Worm (Caenorhabditis elegans) whole organism, L4 larva: ENCODE measurements around the gene msp-81.
A peak's percentile ranks its signal among the peaks of the same experiment; 100 is the strongest.

ENCODE experiments used
- D1046.2 ChIP-seq: fragments of 200-800 bp; sonication (Bioruptor generic); IDR thresholded peaks from 2 replicates; pipeline ENCODE4 v1.3.6; 2022; ENCODE audit warnings: missing genetic modification characterization, missing compliant biosample characterization
- T26A8.4 ChIP-seq: fragments of 200-800 bp; sonication (Bioruptor generic); IDR thresholded peaks from 2 replicates; pipeline ENCODE4 v1.3.6; 2022; ENCODE audit warnings: missing genetic modification characterization, missing compliant biosample characterization
- ZK337.2 ChIP-seq: fragments of 200-800 bp; sonication (Bioruptor generic); IDR thresholded peaks from 2 replicates; pipeline ENCODE4 v1.3.6; 2022; ENCODE audit warnings: missing genetic modification reagents, missing genetic modification characterization, missing compliant biosample characterization
- aha-1 ChIP-seq: fragments of 150-350 bp; peaks from one replicate; lab custom pipeline; 2014; ENCODE audit warnings: missing biosample characterization, missing genetic modification characterization
- aly-2 ChIP-seq: sonication (generic microtip); optimal IDR thresholded peaks from 2 replicates; lab custom pipeline; 2018; ENCODE audit warnings: missing biosample characterization, missing genetic modification characterization
- ceh-82 ChIP-seq: sonication (generic microtip); optimal IDR thresholded peaks from 2 replicates; lab custom pipeline; 2017; ENCODE audit warnings: missing biosample characterization, missing genetic modification characterization
- ces-1 ChIP-seq: fragments of 150-350 bp; sonication (generic microtip); optimal IDR thresholded peaks from 4 replicates; lab custom pipeline; 2014; ENCODE audit warnings: missing biosample characterization, missing genetic modification reagents, missing genetic modification characterization
- ctbp-1 ChIP-seq: fragments of 200-800 bp; sonication (Bioruptor generic); IDR thresholded peaks from 2 replicates; pipeline ENCODE4 v1.3.6; 2022; ENCODE audit warnings: missing genetic modification reagents, missing genetic modification characterization, missing compliant biosample characterization
- daf-16 ChIP-seq, 3 experiments: sonication (generic microtip); optimal IDR thresholded peaks; 2 replicates each; lab custom pipeline; 2016 to 2017; ENCODE audit warnings: missing genetic modification characterization in 3 of 3, missing genetic modification reagents in 3 of 3, mild to moderate bottlenecking in 2 of 3, missing compliant biosample characterization in 2 of 3, missing biosample characterization in 1 of 3, moderate library complexity in 1 of 3
- dmd-6 ChIP-seq: fragments of 200-800 bp; sonication (Bioruptor generic); IDR thresholded peaks from 2 replicates; pipeline ENCODE4 v1.3.6; 2022; ENCODE audit warnings: missing genetic modification reagents, missing genetic modification characterization, missing compliant biosample characterization
- dmd-8 ChIP-seq: fragments of 200-800 bp; sonication (Bioruptor generic); IDR thresholded peaks from 2 replicates; pipeline ENCODE4 v1.3.6; 2022; ENCODE audit warnings: missing genetic modification characterization, missing compliant biosample characterization
- dpl-1 ChIP-seq: fragments of 150-350 bp; optimal IDR thresholded peaks from 2 replicates; lab custom pipeline; 2014; ENCODE audit warnings: missing biosample characterization, missing genetic modification reagents, missing genetic modification characterization
- duxl-1 ChIP-seq: sonication (generic microtip); optimal IDR thresholded peaks from 2 replicates; lab custom pipeline; 2016; ENCODE audit warnings: mild to moderate bottlenecking, missing genetic modification characterization, moderate library complexity, missing compliant biosample characterization; ENCODE audit not compliant: poor library complexity
- dve-1 ChIP-seq: sonication (generic microtip); optimal IDR thresholded peaks from 2 replicates; lab custom pipeline; 2017; ENCODE audit warnings: antibody characterized with exemption, mild to moderate bottlenecking, missing genetic modification characterization, missing compliant biosample characterization; ENCODE audit not compliant: insufficient read depth
- hlh-11 ChIP-seq: fragments of 200-800 bp; sonication (Bioruptor generic); optimal IDR thresholded peaks from 2 replicates; lab custom pipeline; 2018; ENCODE audit warnings: mild to moderate bottlenecking, missing genetic modification characterization, missing compliant biosample characterization
- hlh-30 ChIP-seq: sonication (generic microtip); optimal IDR thresholded peaks from 2 replicates; lab custom pipeline; 2017; ENCODE audit warnings: antibody characterized with exemption, mild to moderate bottlenecking, missing genetic modification characterization, missing compliant biosample characterization; ENCODE audit not compliant: insufficient read depth
- hmg-1.1 ChIP-seq: fragments of 200-800 bp; sonication (Bioruptor generic); IDR thresholded peaks from 2 replicates; pipeline ENCODE4 v1.3.6; 2022; ENCODE audit warnings: missing genetic modification reagents, missing genetic modification characterization, missing compliant biosample characterization
- lim-7 ChIP-seq: fragments of 200-800 bp; sonication (Bioruptor generic); IDR thresholded peaks from 2 replicates; pipeline ENCODE4 v1.3.6; 2022; ENCODE audit warnings: missing genetic modification characterization, missing compliant biosample characterization
- lin-1 ChIP-seq: fragments of 200-800 bp; sonication (Bioruptor generic); IDR thresholded peaks from 2 replicates; pipeline ENCODE4 v1.3.6; 2022; ENCODE audit warnings: missing genetic modification reagents, missing genetic modification characterization, missing compliant biosample characterization
- lin-13 ChIP-seq: fragments of 150-350 bp; optimal IDR thresholded peaks from 2 replicates; lab custom pipeline; 2014; ENCODE audit warnings: missing biosample characterization, missing genetic modification reagents, missing genetic modification characterization
- lin-29 ChIP-seq: fragments of 200-800 bp; sonication (Bioruptor generic); IDR thresholded peaks from 2 replicates; pipeline ENCODE4 v1.3.6; 2022; ENCODE audit warnings: missing genetic modification reagents, missing genetic modification characterization, missing compliant biosample characterization
- lin-38 ChIP-seq: fragments of 200-800 bp; sonication (Bioruptor generic); IDR thresholded peaks from 2 replicates; pipeline ENCODE4 v1.3.6; 2022; ENCODE audit warnings: missing genetic modification reagents, missing genetic modification characterization, missing compliant biosample characterization
- lsy-2 ChIP-seq, 2 experiments: fragments of 150-350 bp in 1 of 2; sonication (generic microtip) in 1 of 2; optimal IDR thresholded peaks; 2 replicates each; lab custom pipeline; 2014 to 2017; ENCODE audit warnings: missing biosample characterization in 2 of 2, missing genetic modification characterization in 2 of 2
- mdl-1 ChIP-seq, 2 experiments: fragments of 150-350 bp in 1 of 2; sonication (generic microtip) in 1 of 2; optimal IDR thresholded peaks; 2 replicates each; lab custom pipeline; 2014 to 2017; ENCODE audit warnings: missing biosample characterization in 2 of 2, missing genetic modification characterization in 2 of 2
- mep-1 ChIP-seq: fragments of 150-350 bp; sonication (generic microtip); optimal IDR thresholded peaks from 3 replicates; lab custom pipeline; 2014; ENCODE audit warnings: missing biosample characterization, missing genetic modification characterization
- mes-2 ChIP-seq: sonication (generic microtip); optimal IDR thresholded peaks from 2 replicates; lab custom pipeline; 2016; ENCODE audit warnings: missing genotype, mild to moderate bottlenecking, missing genetic modification characterization, missing compliant biosample characterization; ENCODE audit not compliant: poor library complexity, severe bottlenecking
- nhr-10 ChIP-seq: fragments of 150-350 bp; optimal IDR thresholded peaks from 2 replicates; lab custom pipeline; 2014; ENCODE audit warnings: missing biosample characterization, missing genetic modification characterization
- nhr-102 ChIP-seq: sonication (generic microtip); optimal IDR thresholded peaks from 2 replicates; lab custom pipeline; 2016; ENCODE audit warnings: mild to moderate bottlenecking, missing genetic modification characterization, moderate library complexity, missing compliant biosample characterization
- nhr-237 ChIP-seq: sonication (generic microtip); optimal IDR thresholded peaks from 2 replicates; lab custom pipeline; 2017; ENCODE audit warnings: missing biosample characterization, missing genetic modification characterization
- nhr-25 ChIP-seq: sonication (generic microtip); optimal IDR thresholded peaks from 2 replicates; lab custom pipeline; 2017; ENCODE audit warnings: missing genetic modification characterization, mild to moderate bottlenecking, missing compliant biosample characterization, antibody characterized with exemption, moderate library complexity, borderline replicate concordance; ENCODE audit not compliant: insufficient read depth
- nhr-76 ChIP-seq: fragments of 150-350 bp; optimal IDR thresholded peaks from 2 replicates; lab custom pipeline; 2014; ENCODE audit warnings: missing biosample characterization, missing genetic modification characterization
- nhr-77 ChIP-seq: fragments of 150-350 bp; optimal IDR thresholded peaks from 2 replicates; lab custom pipeline; 2014; ENCODE audit warnings: missing biosample characterization, missing genetic modification characterization
- pha-4 ChIP-seq, 2 experiments: fragments of 150-350 bp in 1 of 2; fragments of 200-800 bp in 1 of 2; sonication (Bioruptor generic) in 1 of 2; IDR thresholded peaks in 1 of 2; optimal IDR thresholded peaks in 1 of 2; 2 replicates each; pipeline versions ENCODE4 v1.3.6 to Lab custom; 2014 to 2022; ENCODE audit warnings: missing genetic modification characterization in 2 of 2, missing genetic modification reagents in 2 of 2, missing biosample characterization in 1 of 2, missing compliant biosample characterization in 1 of 2
- php-3 ChIP-seq: fragments of 200-800 bp; sonication (Bioruptor generic); IDR thresholded peaks from 2 replicates; pipeline ENCODE4 v1.3.6; 2022; ENCODE audit warnings: missing genetic modification reagents, missing genetic modification characterization, missing compliant biosample characterization
- rbr-2 ChIP-seq: sonication (generic microtip); optimal IDR thresholded peaks from 2 replicates; lab custom pipeline; 2016; ENCODE audit warnings: missing genotype, missing genetic modification characterization, missing compliant biosample characterization
- spr-1 ChIP-seq: sonication (generic microtip); optimal IDR thresholded peaks from 2 replicates; lab custom pipeline; 2016; ENCODE audit warnings: mild to moderate bottlenecking, missing genetic modification characterization, missing compliant biosample characterization
- zfp-3 ChIP-seq: fragments of 200-800 bp; sonication (Bioruptor generic); conservative IDR thresholded peaks from 2 replicates; pipeline ENCODE4 v1.3.6; 2022; ENCODE audit warnings: missing genetic modification reagents, missing genetic modification characterization, missing compliant biosample characterization

msp-81 gene

DNA sequence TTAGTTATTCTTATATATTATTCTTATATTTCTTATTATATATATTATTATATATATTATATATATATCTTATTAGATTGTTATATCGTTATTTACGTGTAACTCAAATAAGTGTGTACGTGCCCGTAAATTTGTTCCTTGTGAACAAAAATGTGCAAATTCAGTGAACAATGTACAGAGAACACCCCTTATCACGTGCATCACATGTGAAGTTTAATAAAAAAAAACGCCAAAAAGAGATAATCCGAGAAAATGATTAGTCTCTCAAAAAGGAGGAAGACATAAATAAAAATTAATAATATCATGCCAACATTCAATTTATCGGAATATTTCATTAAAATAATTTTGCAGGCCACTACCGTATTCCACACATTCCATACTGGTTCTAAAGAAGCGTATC lies 36.6 kb downstream of the msp-81 start (continued):
- no peak for TF ChIP-seq nhr-77 (tag; lab: Kevin White, UChicago)
- peak; percentile 84 for TF ChIP-seq aha-1 (tag; lab: Kevin White, UChicago)
- no peak for TF ChIP-seq aly-2 (tag; lab: Kevin White, UChicago)
- no peak for TF ChIP-seq spr-1 (tag; lab: Kevin White, UChicago)
- TF ChIP-seq nhr-76: no peak
- no peak for TF ChIP-seq dmd-8 (GFP tag; lab: Robert Waterston, UW)
- no peak for TF ChIP-seq nhr-10 (tag; lab: Kevin White, UChicago)
- peak; percentile 42 for TF ChIP-seq hlh-30 (tag; lab: Kevin White, UChicago)
- no peak for TF ChIP-seq dpl-1 (GFP tag; lab: Kevin White, UChicago)
- no peak for TF ChIP-seq daf-16 (GFP tag; optimal IDR thresholded peaks at IDR 0.05; lab: Kevin White, UChicago)
- TF ChIP-seq daf-16 (tag; optimal IDR thresholded peaks at IDR 0.05; lab: Kevin White, UChicago): peak; percentile 53
- no peak for TF ChIP-seq mes-2 (tag; lab: Kevin White, UChicago)
- TF ChIP-seq ZK337.2 (GFP tag; lab: Robert Waterston, UW): no peak
- no peak for TF ChIP-seq nhr-102 (tag; lab: Kevin White, UChicago)
- TF ChIP-seq T26A8.4 (GFP tag; lab: Robert Waterston, UW): no peak
- no peak for TF ChIP-seq lin-29 (GFP tag; lab: Robert Waterston, UW)
- TF ChIP-seq lsy-2 (tag; optimal IDR thresholded peaks at IDR 0.05; lab: Kevin White, UChicago): peak in 1 of 2 experiments; percentile 4
- TF ChIP-seq pha-4 (GFP tag; IDR thresholded peaks at IDR 0.05; lab: Robert Waterston, UW): no peak
- TF ChIP-seq pha-4 (tag; optimal IDR thresholded peaks at IDR 0.05; lab: Kevin White, UChicago): no peak
- no peak for TF ChIP-seq zfp-3 (GFP tag; lab: Robert Waterston, UW)
- TF ChIP-seq lin-38 (GFP tag; lab: Robert Waterston, UW): no peak
- TF ChIP-seq rbr-2: no peak
- TF ChIP-seq ceh-82 (tag; lab: Kevin White, UChicago): no peak
- no peak for TF ChIP-seq lim-7
- TF ChIP-seq dve-1 (tag; lab: Kevin White, UChicago): peak; percentile 41
- TF ChIP-seq hlh-11 (tag; lab: Kevin White, UChicago): peak; percentile 55

- TF ChIP-seq mep-1 (tag; lab: Kevin White, UChicago) (no peak), dmd-8 (GFP tag; lab: Robert Waterston, UW) (no peak), duxl-1 (tag; lab: Kevin White, UChicago) (no peak), lin-13 (GFP tag; lab: Kevin White, UChicago) (no peak), php-3 (GFP tag; lab: Robert Waterston, UW) (no peak), nhr-25 (tag; lab: Kevin White, UChicago) (no peak), mdl-1 (tag; optimal IDR thresholded peaks at IDR 0.05; lab: Kevin White, UChicago) (no peak), D1046.2 (GFP tag; lab: Robert Waterston, UW) (no peak), nhr-237 (tag; lab: Kevin White, UChicago) (no peak), hmg-1.1 (no peak)
Measured at ce11 chrIV:9799129-9799528, 37.1 kb downstream of the msp-81 start, which contains the start of gene fat-4. Gene fat-4, plus strand, starts transcription at chrIV:9799429.

DNA sequence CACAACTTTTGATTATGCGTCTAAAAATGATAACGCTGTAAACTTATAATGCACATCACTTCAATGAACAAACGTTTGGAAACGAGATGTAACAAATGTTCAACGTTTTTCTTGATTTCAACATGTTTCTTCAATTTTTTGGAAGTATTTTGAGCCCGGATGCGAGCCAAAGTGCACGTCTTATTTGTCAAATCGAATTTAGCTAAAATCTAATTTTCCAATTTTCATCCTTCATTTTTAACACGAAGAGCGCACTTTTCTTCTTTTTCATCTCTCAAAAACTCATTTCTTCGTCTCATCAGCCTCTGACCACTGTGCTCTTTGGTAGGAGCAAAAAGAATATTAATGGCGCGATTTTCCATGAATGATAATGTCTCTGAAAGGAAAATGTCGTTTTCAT lies 37.9 kb downstream of the msp-81 start:
- peak; percentile 27 for TF ChIP-seq hlh-30 (tag; lab: Kevin White, UChicago)
- TF ChIP-seq daf-16 (GFP tag; optimal IDR thresholded peaks at IDR 0.05; lab: Kevin White, UChicago): no peak
- TF ChIP-seq daf-16 (tag; optimal IDR thresholded peaks at IDR 0.05; lab: Kevin White, UChicago): peak; percentile 32
- TF ChIP-seq lin-1 (GFP tag; lab: Robert Waterston, UW): no peak
- TF ChIP-seq ces-1 (GFP tag; lab: Kevin White, UChicago): peak; percentile 92
- TF ChIP-seq ctbp-1: peak; percentile 61; the same call in 1 of the 2 replicates
- TF ChIP-seq mes-2 (tag; lab: Kevin White, UChicago): peak; percentile 4
- no peak for TF ChIP-seq nhr-25 (tag; lab: Kevin White, UChicago)
- 0 out of 2 replicates have a peak, but pooled peaks have one; percentile 37 for TF ChIP-seq dmd-6
- no peak for TF ChIP-seq T26A8.4 (GFP tag; lab: Robert Waterston, UW)
- no peak for TF ChIP-seq dpl-1 (GFP tag; lab: Kevin White, UChicago)
